Worm (Caenorhabditis elegans) whole organism, L2 larva: ENCODE results near the gene rpl-36.A.

ENCODE experiments used
- Y55F3AM.14 ChIP-seq: fragments of 200-800 bp; sonication (Bioruptor generic); optimal IDR thresholded peaks from 2 replicates; lab custom pipeline; 2018; ENCODE audit warnings: mild to moderate bottlenecking, missing genetic modification characterization, missing compliant biosample characterization
- aly-2 ChIP-seq: fragments of 150-350 bp; optimal IDR thresholded peaks from 2 replicates; lab custom pipeline; 2014; ENCODE audit warnings: missing biosample characterization, missing genetic modification characterization
- elt-3 ChIP-seq: sonication (generic microtip); optimal IDR thresholded peaks from 2 replicates; lab custom pipeline; 2017; ENCODE audit warnings: missing biosample characterization, missing genetic modification characterization
- nhr-11 ChIP-seq: fragments of 150-350 bp; optimal IDR thresholded peaks from 2 replicates; lab custom pipeline; 2014; ENCODE audit warnings: missing biosample characterization, missing genetic modification characterization
- nhr-237 ChIP-seq: fragments of 150-350 bp; optimal IDR thresholded peaks from 2 replicates; lab custom pipeline; 2014; ENCODE audit warnings: missing biosample characterization, missing genetic modification characterization
- zag-1 ChIP-seq: fragments of 150-350 bp; optimal IDR thresholded peaks from 2 replicates; lab custom pipeline; 2014; ENCODE audit warnings: missing biosample characterization, missing genetic modification characterization

ce11 chrII:11104162-11104561 lies 7.2 kb upstream of the rpl-36.A start, which contains the start of gene C09H10.9:
- TF ChIP-seq nhr-237 (tag; lab: Kevin White, UChicago) (no peak), aly-2 (tag; lab: Kevin White, UChicago) (no peak), Y55F3AM.14 (no peak), elt-3 (tag; lab: Kevin White, UChicago) (no peak), zag-1 (tag; lab: Kevin White, UChicago) (no peak), nhr-11 (tag; lab: Kevin White, UChicago) (no peak)
